Worm (Caenorhabditis elegans) whole organism, late embryonic: ENCODE measurements around the gene pde-12.

Experiments
- C08G9.2 ChIP-seq: sonication (generic microtip); optimal IDR thresholded peaks from 2 replicates; lab custom pipeline; 2016; ENCODE audit warnings: mild to moderate bottlenecking, missing genetic modification characterization, moderate library complexity, missing compliant biosample characterization
- C38D4.7 ChIP-seq: fragments of 200-800 bp; sonication (Bioruptor generic); optimal IDR thresholded peaks from 2 replicates; lab custom pipeline; 2018; ENCODE audit warnings: mild to moderate bottlenecking, missing genetic modification characterization, moderate library complexity, missing compliant biosample characterization
- F13H6.1 ChIP-seq: sonication (generic microtip); optimal IDR thresholded peaks from 2 replicates; lab custom pipeline; 2016; ENCODE audit warnings: missing genetic modification characterization, missing compliant biosample characterization
- K09A11.1 ChIP-seq: sonication (generic microtip); optimal IDR thresholded peaks from 2 replicates; lab custom pipeline; 2017; ENCODE audit warnings: antibody characterized with exemption, mild to moderate bottlenecking, missing genetic modification characterization, missing compliant biosample characterization; ENCODE audit not compliant: insufficient read depth
- Y22D7AL.16 ChIP-seq: sonication (generic microtip); optimal IDR thresholded peaks from 2 replicates; lab custom pipeline; 2016; ENCODE audit warnings: missing genetic modification characterization, missing compliant biosample characterization
- ceh-14 ChIP-seq: sonication (generic microtip); optimal IDR thresholded peaks from 2 replicates; lab custom pipeline; 2016; ENCODE audit warnings: missing genotype, missing genetic modification characterization, missing compliant biosample characterization
- ceh-18 ChIP-seq: sonication (generic microtip); optimal IDR thresholded peaks from 2 replicates; lab custom pipeline; 2016; ENCODE audit warnings: missing genetic modification characterization, missing compliant biosample characterization
- ceh-19 ChIP-seq: fragments of 200-800 bp; sonication (Bioruptor generic); optimal IDR thresholded peaks from 2 replicates; lab custom pipeline; 2018; ENCODE audit warnings: mild to moderate bottlenecking, missing genetic modification characterization, missing compliant biosample characterization
- ceh-22 ChIP-seq: sonication (generic microtip); optimal IDR thresholded peaks from 2 replicates; lab custom pipeline; 2017; ENCODE audit warnings: missing biosample characterization, missing genetic modification characterization
- ceh-24 ChIP-seq: sonication (generic microtip); optimal IDR thresholded peaks from 2 replicates; lab custom pipeline; 2016; ENCODE audit warnings: mild to moderate bottlenecking, missing genetic modification characterization, missing compliant biosample characterization
- ceh-31 ChIP-seq: sonication (generic microtip); optimal IDR thresholded peaks from 2 replicates; lab custom pipeline; 2016; ENCODE audit warnings: missing genetic modification characterization, missing compliant biosample characterization
- ceh-45 ChIP-seq: fragments of 200-800 bp; sonication (Bioruptor generic); IDR thresholded peaks from 2 replicates; pipeline ENCODE4 v1.3.6; 2022; ENCODE audit warnings: missing genetic modification reagents, missing genetic modification characterization, missing compliant biosample characterization
- ceh-48 ChIP-seq: sonication (generic microtip); optimal IDR thresholded peaks from 2 replicates; lab custom pipeline; 2016; ENCODE audit warnings: missing genetic modification characterization, inconsistent platforms, missing compliant biosample characterization
- che-1 ChIP-seq: sonication (generic microtip); optimal IDR thresholded peaks from 2 replicates; lab custom pipeline; 2016; ENCODE audit warnings: mild to moderate bottlenecking, missing genetic modification characterization, missing compliant biosample characterization
- dmd-4 ChIP-seq: sonication (generic microtip); optimal IDR thresholded peaks from 2 replicates; lab custom pipeline; 2016; ENCODE audit warnings: borderline replicate concordance, missing genetic modification characterization, missing compliant biosample characterization
- ets-4 ChIP-seq: sonication (generic microtip); optimal IDR thresholded peaks from 2 replicates; lab custom pipeline; 2016; ENCODE audit warnings: missing genetic modification characterization, missing compliant biosample characterization
- eyg-1 ChIP-seq: sonication (generic microtip); optimal IDR thresholded peaks from 2 replicates; lab custom pipeline; 2016; ENCODE audit warnings: missing genotype, missing genetic modification characterization, missing compliant biosample characterization
- fkh-10 ChIP-seq: fragments of 150-350 bp; optimal IDR thresholded peaks from 2 replicates; lab custom pipeline; 2014; ENCODE audit warnings: missing biosample characterization, missing genetic modification reagents, missing genetic modification characterization
- hlh-13 ChIP-seq: fragments of 200-800 bp; sonication (Bioruptor generic); optimal IDR thresholded peaks from 2 replicates; lab custom pipeline; 2018; ENCODE audit warnings: mild to moderate bottlenecking, missing genetic modification characterization, missing compliant biosample characterization
- hlh-15 ChIP-seq: sonication (generic microtip); optimal IDR thresholded peaks from 2 replicates; lab custom pipeline; 2016; ENCODE audit warnings: missing genetic modification characterization, missing compliant biosample characterization
- hlh-30 ChIP-seq: sonication (generic microtip); optimal IDR thresholded peaks from 2 replicates; lab custom pipeline; 2017; ENCODE audit warnings: antibody characterized with exemption, missing genetic modification characterization, missing compliant biosample characterization; ENCODE audit not compliant: insufficient read depth
- hlh-8 ChIP-seq: sonication (generic microtip); optimal IDR thresholded peaks from 2 replicates; lab custom pipeline; 2016; ENCODE audit warnings: missing genotype, missing genetic modification characterization, missing compliant biosample characterization
- nfya-1 ChIP-seq: sonication (generic microtip); optimal IDR thresholded peaks from 2 replicates; lab custom pipeline; 2017; ENCODE audit warnings: missing genetic modification characterization, mild to moderate bottlenecking, missing compliant biosample characterization, antibody characterized with exemption, moderate library complexity
- nhr-11 ChIP-seq: fragments of 150-350 bp; optimal IDR thresholded peaks from 2 replicates; lab custom pipeline; 2014; ENCODE audit warnings: missing biosample characterization, missing genetic modification characterization
- odd-2 ChIP-seq: sonication (generic microtip); optimal IDR thresholded peaks from 2 replicates; lab custom pipeline; 2017; ENCODE audit warnings: antibody characterized with exemption, mild to moderate bottlenecking, missing genetic modification characterization, missing compliant biosample characterization
- pag-3 ChIP-seq: sonication (generic microtip); optimal IDR thresholded peaks from 2 replicates; lab custom pipeline; 2016; ENCODE audit warnings: missing compliant biosample characterization, missing genetic modification characterization, borderline replicate concordance
- pat-9 ChIP-seq: fragments of 200-800 bp; sonication (Bioruptor generic); optimal IDR thresholded peaks from 2 replicates; lab custom pipeline; 2018; ENCODE audit warnings: mild to moderate bottlenecking, missing genetic modification characterization, moderate library complexity, missing compliant biosample characterization
- pha-2 ChIP-seq: sonication (generic microtip); optimal IDR thresholded peaks from 2 replicates; lab custom pipeline; 2017; ENCODE audit warnings: mild to moderate bottlenecking, missing genetic modification characterization, missing compliant biosample characterization
- pha-4 ChIP-seq: fragments of 150-350 bp; optimal IDR thresholded peaks from 2 replicates; lab custom pipeline; 2018; ENCODE audit warnings: missing biosample characterization, missing genetic modification reagents, missing genetic modification characterization
- rnt-1 ChIP-seq: sonication (generic microtip); optimal IDR thresholded peaks from 2 replicates; lab custom pipeline; 2016; ENCODE audit warnings: missing genetic modification characterization, missing compliant biosample characterization
- sdc-2 ChIP-seq: sonication (generic microtip); optimal IDR thresholded peaks from 2 replicates; lab custom pipeline; 2016; ENCODE audit warnings: missing genotype, missing genetic modification characterization, missing compliant biosample characterization
- sox-2 ChIP-seq: fragments of 200-800 bp; sonication (Bioruptor generic); IDR thresholded peaks from 2 replicates; pipeline ENCODE4 v1.3.6; 2022; ENCODE audit warnings: missing genetic modification reagents, missing genetic modification characterization, missing compliant biosample characterization
- sox-4 ChIP-seq: sonication (generic microtip); optimal IDR thresholded peaks from 2 replicates; lab custom pipeline; 2017; ENCODE audit warnings: mild to moderate bottlenecking, missing genetic modification characterization, inconsistent platforms, missing compliant biosample characterization
- syd-9 ChIP-seq: sonication (generic microtip); optimal IDR thresholded peaks from 2 replicates; lab custom pipeline; 2016; ENCODE audit warnings: mild to moderate bottlenecking, missing genetic modification characterization, moderate library complexity, missing compliant biosample characterization
- tbx-2 ChIP-seq: sonication (generic microtip); optimal IDR thresholded peaks from 2 replicates; lab custom pipeline; 2016; ENCODE audit warnings: missing genetic modification characterization, missing compliant biosample characterization
- unc-3 ChIP-seq, 2 experiments: fragments of 200-800 bp in 1 of 2; sonication (Bioruptor generic) in 1 of 2; sonication (generic microtip) in 1 of 2; conservative IDR thresholded peaks in 1 of 2; optimal IDR thresholded peaks in 1 of 2; 2 replicates each; pipeline versions ENCODE4 v1.3.6 to Lab custom; 2016 to 2022; ENCODE audit warnings: missing compliant biosample characterization in 2 of 2, missing genetic modification characterization in 2 of 2, missing genetic modification reagents in 1 of 2
- unc-55 ChIP-seq: sonication (generic microtip); optimal IDR thresholded peaks from 2 replicates; lab custom pipeline; 2017; ENCODE audit warnings: missing biosample characterization, missing genetic modification reagents, missing genetic modification characterization

The pde-12 gene

ce11 chrIII:10848858-10849257, 4.0 kb upstream of the pde-12 start, which contains the start of the genes fbxb-85 and hex-3 (continued):
- TF ChIP-seq fkh-10 (GFP tag; lab: Kevin White, UChicago) = no peak
- no peak for TF ChIP-seq hlh-30 (tag; lab: Kevin White, UChicago)
- peak; percentile 65 for TF ChIP-seq che-1 (tag; lab: Kevin White, UChicago)
- peak; percentile 44 for TF ChIP-seq hlh-13 (GFP tag; lab: Kevin White, UChicago)
- peak; percentile 92 for TF ChIP-seq ceh-31 (tag; lab: Kevin White, UChicago)
- peak; percentile 71 for TF ChIP-seq pha-2 (tag; lab: Kevin White, UChicago)
- peak; percentile 63 for TF ChIP-seq sox-4
- TF ChIP-seq rnt-1 = peak; percentile 65
- TF ChIP-seq tbx-2 (tag; lab: Kevin White, UChicago) = peak; percentile 86
- peak; percentile 59 for TF ChIP-seq unc-3 (GFP tag; conservative IDR thresholded peaks at IDR 0.05; lab: Robert Waterston, UW)
- peak; percentile 63 for TF ChIP-seq unc-3 (tag; optimal IDR thresholded peaks at IDR 0.05; lab: Kevin White, UChicago)
- peak; percentile 94 for TF ChIP-seq nfya-1 (tag; lab: Kevin White, UChicago)
- TF ChIP-seq pat-9 (tag; lab: Kevin White, UChicago) = peak; percentile 77
- TF ChIP-seq F13H6.1 (tag; lab: Kevin White, UChicago) = peak; percentile 75
- TF ChIP-seq hlh-8 (tag; lab: Kevin White, UChicago) = peak; percentile 18
- TF ChIP-seq hlh-15 (tag; lab: Kevin White, UChicago) = peak; percentile 46
- peak; percentile 93 for TF ChIP-seq ceh-18 (tag; lab: Kevin White, UChicago)
- peak; percentile 17; the same call in 1 of the 2 replicates for TF ChIP-seq sox-2 (GFP tag; lab: Robert Waterston, UW)
- TF ChIP-seq K09A11.1 (tag; lab: Kevin White, UChicago) = peak; percentile 35
- peak; percentile 67 for TF ChIP-seq ceh-48 (tag; lab: Kevin White, UChicago)
- peak; percentile 80 for TF ChIP-seq syd-9 (tag; lab: Kevin White, UChicago)
- no peak for TF ChIP-seq nhr-11 (tag; lab: Kevin White, UChicago)
- TF ChIP-seq ceh-45 = peak; percentile 55; the same call in 1 of the 2 replicates
- peak; percentile 67 for TF ChIP-seq ceh-19 (GFP tag; lab: Kevin White, UChicago)
- peak; percentile 23 for TF ChIP-seq unc-55 (GFP tag; lab: Kevin White, UChicago)
- no peak for TF ChIP-seq ceh-22 (tag; lab: Kevin White, UChicago)
- peak; percentile 38 for TF ChIP-seq dmd-4 (tag; lab: Kevin White, UChicago)
- TF ChIP-seq sdc-2 (tag; lab: Kevin White, UChicago) = peak; percentile 46
- peak; percentile 40 for TF ChIP-seq ets-4 (tag; lab: Kevin White, UChicago)
- no peak for TF ChIP-seq pag-3 (tag; lab: Kevin White, UChicago)
- TF ChIP-seq odd-2 (tag; lab: Kevin White, UChicago) = no peak
- peak; percentile 67 for TF ChIP-seq Y22D7AL.16
- peak; percentile 47 for TF ChIP-seq eyg-1 (tag; lab: Kevin White, UChicago)

ce11 chrIII:10832636-10833035, 12.2 kb downstream of the pde-12 start, which contains the start of gene sbsp-1:
Gene sbsp-1 (plus strand): TSS chrIII:10832936.
- TF ChIP-seq ceh-18 (tag; lab: Kevin White, UChicago) (no peak), ceh-48 (tag; lab: Kevin White, UChicago) (no peak), tbx-2 (tag; lab: Kevin White, UChicago) (no peak), ceh-22 (tag; lab: Kevin White, UChicago) (no peak), pha-4 (tag; lab: Kevin White, UChicago) (no peak), nhr-11 (tag; lab: Kevin White, UChicago) (no peak), ceh-19 (GFP tag; lab: Kevin White, UChicago) (no peak), ceh-14 (tag; lab: Kevin White, UChicago) (no peak), hlh-30 (tag; lab: Kevin White, UChicago) (no peak), fkh-10 (GFP tag; lab: Kevin White, UChicago) (no peak), ceh-24 (tag; lab: Kevin White, UChicago) (no peak), eyg-1 (tag; lab: Kevin White, UChicago) (no peak), C38D4.7 (GFP tag; lab: Kevin White, UChicago) (no peak), C08G9.2 (tag; lab: Kevin White, UChicago) (no peak)
